Fruit fly (Drosophila melanogaster) whole organism, embryonic: Measurements from ENCODE around the gene Pka-C2.
A peak's percentile ranks its signal among the peaks of the same experiment; 100 is the strongest.

Source experiments
- Ada2b ChIP-seq: fragments of 200-800 bp; sonication (Bioruptor generic); IDR thresholded peaks from 2 replicates; pipeline ENCODE4 v1.3.6; 2022; ENCODE audit warnings: missing biosample characterization, missing genetic modification characterization
- Adf1 ChIP-seq: fragments of 200-800 bp; sonication (Bioruptor generic); IDR thresholded peaks from 2 replicates; pipeline ENCODE4 v1.3.6; 2022; ENCODE audit warnings: missing biosample characterization, missing genetic modification characterization
- Aef1 ChIP-seq: fragments of 200-800 bp; sonication (Bioruptor generic); IDR thresholded peaks from 3 replicates; pipeline ENCODE4 v1.3.6; 2022; ENCODE audit warnings: missing biosample characterization, missing genetic modification characterization
- Bteb2 ChIP-seq: fragments of 200-800 bp; sonication (Bioruptor generic); optimal IDR thresholded peaks from 2 replicates; lab custom pipeline; 2016; ENCODE audit warnings: missing biosample characterization, missing genetic modification characterization
- CG10979 ChIP-seq: fragments of 200-800 bp; sonication (Bioruptor generic); optimal IDR thresholded peaks from 2 replicates; lab custom pipeline; 2018; ENCODE audit warnings: missing biosample characterization, mild to moderate bottlenecking, missing genetic modification characterization, moderate library complexity
- CG11504 ChIP-seq: fragments of 200-800 bp; sonication (Bioruptor generic); optimal IDR thresholded peaks from 3 replicates; lab custom pipeline; 2019; ENCODE audit warnings: missing biosample characterization, mild to moderate bottlenecking, missing genetic modification characterization, moderate library complexity
- CG12071 ChIP-seq: fragments of 200-800 bp; sonication (Bioruptor generic); optimal IDR thresholded peaks from 3 replicates; lab custom pipeline; 2018; ENCODE audit warnings: missing biosample characterization, mild to moderate bottlenecking, missing genetic modification characterization
- CG12236 ChIP-seq: fragments of 200-800 bp; sonication (Bioruptor generic); optimal IDR thresholded peaks from 2 replicates; lab custom pipeline; 2016; ENCODE audit warnings: missing biosample characterization, missing genetic modification characterization
- CG14667 ChIP-seq: fragments of 200-800 bp; sonication (Bioruptor generic); IDR thresholded peaks from 2 replicates; pipeline ENCODE4 v1.3.6; 2022; ENCODE audit warnings: missing biosample characterization, missing genetic modification characterization
- CG14860 ChIP-seq: fragments of 200-800 bp; sonication (Bioruptor generic); IDR thresholded peaks from 3 replicates; pipeline ENCODE4 v1.3.6; 2022; ENCODE audit warnings: missing biosample characterization, missing genetic modification characterization; ENCODE audit not compliant: partially characterized antibody
- CG15514 ChIP-seq: fragments of 200-800 bp; sonication (Bioruptor generic); optimal IDR thresholded peaks from 3 replicates; lab custom pipeline; 2017; ENCODE audit warnings: missing biosample characterization, missing genetic modification characterization, mild to moderate bottlenecking, moderate library complexity, missing genetic modification reagents
- CG15601 ChIP-seq: fragments of 200-800 bp; sonication (Bioruptor generic); optimal IDR thresholded peaks from 3 replicates; lab custom pipeline; 2019; ENCODE audit warnings: missing biosample characterization, mild to moderate bottlenecking, missing genetic modification characterization, moderate library complexity
- CG1602 ChIP-seq: fragments of 200-800 bp; sonication (Bioruptor generic); optimal IDR thresholded peaks from 3 replicates; lab custom pipeline; 2016; ENCODE audit warnings: missing biosample characterization, missing genetic modification characterization
- CG16813 ChIP-seq: fragments of 200-800 bp; sonication (Bioruptor generic); IDR thresholded peaks from 3 replicates; pipeline ENCODE4 v1.3.6; 2022; ENCODE audit warnings: missing biosample characterization, missing genetic modification characterization; ENCODE audit not compliant: partially characterized antibody
- CG17361 ChIP-seq: fragments of 200-800 bp; sonication (Bioruptor generic); IDR thresholded peaks from 3 replicates; pipeline ENCODE4 v1.3.6; 2022; ENCODE audit warnings: missing biosample characterization, missing genetic modification characterization
- CG1792 ChIP-seq: fragments of 200-800 bp; sonication (Bioruptor generic); optimal IDR thresholded peaks from 2 replicates; lab custom pipeline; 2016; ENCODE audit warnings: missing biosample characterization, missing genetic modification characterization
- CG18599 ChIP-seq: fragments of 200-800 bp; sonication (Bioruptor generic); optimal IDR thresholded peaks from 3 replicates; lab custom pipeline; 2017; ENCODE audit warnings: missing biosample characterization, missing genetic modification characterization, mild to moderate bottlenecking, moderate library complexity, missing genetic modification reagents
- CG18764 ChIP-seq: fragments of 200-800 bp; sonication (Bioruptor generic); optimal IDR thresholded peaks from 3 replicates; lab custom pipeline; 2016; ENCODE audit warnings: missing biosample characterization, missing genetic modification characterization
- CG2116 ChIP-seq: fragments of 200-800 bp; sonication (Bioruptor generic); optimal IDR thresholded peaks from 3 replicates; lab custom pipeline; 2018; ENCODE audit warnings: missing biosample characterization, mild to moderate bottlenecking, missing genetic modification characterization
- CG2120 ChIP-seq: fragments of 200-800 bp; sonication (Bioruptor generic); optimal IDR thresholded peaks from 3 replicates; lab custom pipeline; 2016; ENCODE audit warnings: missing biosample characterization, missing genetic modification characterization
- CG4424 ChIP-seq: fragments of 200-800 bp; sonication (Bioruptor generic); optimal IDR thresholded peaks from 3 replicates; lab custom pipeline; 2016; ENCODE audit warnings: missing biosample characterization, missing genetic modification characterization
- CG5245 ChIP-seq: fragments of 200-800 bp; sonication (Bioruptor generic); optimal IDR thresholded peaks from 3 replicates; lab custom pipeline; 2016; ENCODE audit warnings: missing biosample characterization, missing genetic modification characterization
- CG6175 ChIP-seq: fragments of 200-800 bp; sonication (Bioruptor generic); IDR thresholded peaks from 3 replicates; pipeline ENCODE4 v1.3.6; 2022; ENCODE audit warnings: missing biosample characterization, missing genetic modification characterization
- CG6683 ChIP-seq: fragments of 200-800 bp; sonication (Bioruptor generic); optimal IDR thresholded peaks from 2 replicates; lab custom pipeline; 2017; ENCODE audit warnings: missing biosample characterization, mild to moderate bottlenecking, missing genetic modification characterization, missing genetic modification reagents
- CG7839 ChIP-seq: fragments of 200-800 bp; sonication (Bioruptor generic); optimal IDR thresholded peaks from 3 replicates; lab custom pipeline; 2018; ENCODE audit warnings: missing biosample characterization, mild to moderate bottlenecking, missing genetic modification characterization, moderate library complexity
- CG8924 ChIP-seq: fragments of 200-800 bp; optimal IDR thresholded peaks from 3 replicates; lab custom pipeline; 2019; ENCODE audit warnings: missing biosample characterization, mild to moderate bottlenecking, missing genetic modification characterization, moderate library complexity
- CoRest ChIP-seq: fragments of 200-800 bp; sonication (Bioruptor generic); optimal IDR thresholded peaks from 3 replicates; lab custom pipeline; 2018; ENCODE audit warnings: missing biosample characterization, mild to moderate bottlenecking, missing genetic modification characterization, moderate library complexity
- Dref ChIP-seq: fragments of 200-800 bp; sonication (Bioruptor generic); IDR thresholded peaks from 2 replicates; pipeline ENCODE4 v1.3.6; 2022; ENCODE audit warnings: missing biosample characterization, missing genetic modification characterization
- ERR ChIP-seq: fragments of 200-800 bp; sonication (Bioruptor generic); optimal IDR thresholded peaks from 2 replicates; lab custom pipeline; 2016; ENCODE audit warnings: missing biosample characterization, missing genetic modification characterization
- Gsc ChIP-seq: fragments of 200-800 bp; sonication (Bioruptor generic); IDR thresholded peaks from 2 replicates; pipeline ENCODE4 v1.3.6; 2022; ENCODE audit warnings: missing biosample characterization, missing genetic modification characterization
- H2.0 ChIP-seq: fragments of 200-800 bp; sonication (Bioruptor generic); IDR thresholded peaks from 2 replicates; pipeline ENCODE4 v1.3.6; 2022; ENCODE audit warnings: missing biosample characterization, missing genetic modification characterization
- Hmx ChIP-seq: fragments of 200-800 bp; sonication (Bioruptor generic); optimal IDR thresholded peaks from 2 replicates; lab custom pipeline; 2016; ENCODE audit warnings: missing biosample characterization, missing genetic modification characterization
- Lhr ChIP-seq: fragments of 200-800 bp; sonication (Bioruptor generic); optimal IDR thresholded peaks from 3 replicates; lab custom pipeline; 2017; ENCODE audit warnings: mild to moderate bottlenecking, missing biosample characterization, missing genetic modification reagents, missing genetic modification characterization
- NK7.1 ChIP-seq: fragments of 200-800 bp; sonication (Bioruptor generic); optimal IDR thresholded peaks from 3 replicates; lab custom pipeline; 2016; ENCODE audit warnings: missing biosample characterization, missing genetic modification characterization
- Taf1 ChIP-seq: fragments of 200-800 bp; sonication (Bioruptor generic); IDR thresholded peaks from 2 replicates; pipeline ENCODE4 v1.3.6; 2022; ENCODE audit warnings: missing biosample characterization, missing genetic modification characterization
- ara ChIP-seq: fragments of 200-800 bp; sonication (Bioruptor generic); IDR thresholded peaks from 2 replicates; pipeline ENCODE4 v1.3.6; 2022; ENCODE audit warnings: missing biosample characterization, missing genetic modification characterization
- bab2 ChIP-seq: fragments of 200-800 bp; sonication (Bioruptor generic); optimal IDR thresholded peaks from 2 replicates; lab custom pipeline; 2016; ENCODE audit warnings: missing biosample characterization, missing genetic modification characterization
- fd102C ChIP-seq: fragments of 200-800 bp; sonication (Bioruptor generic); optimal IDR thresholded peaks from 2 replicates; lab custom pipeline; 2018; ENCODE audit warnings: missing biosample characterization, mild to moderate bottlenecking, missing genetic modification characterization, moderate library complexity
- fd96Cb ChIP-seq: fragments of 200-800 bp; sonication (Bioruptor generic); optimal IDR thresholded peaks from 2 replicates; lab custom pipeline; 2018; ENCODE audit warnings: missing biosample characterization, mild to moderate bottlenecking, missing genetic modification characterization, moderate library complexity
- ham ChIP-seq: fragments of 200-800 bp; sonication (Bioruptor generic); IDR thresholded peaks from 2 replicates; pipeline ENCODE4 v1.3.6; 2022; ENCODE audit warnings: missing biosample characterization, missing genetic modification characterization
- hkb ChIP-seq, 2 experiments: fragments of 200-800 bp in 1 of 2; fragments of >200 bp in 1 of 2; sonication (Bioruptor generic) in 1 of 2; IDR thresholded peaks in 1 of 2; optimal IDR thresholded peaks in 1 of 2; 2 replicates each; pipeline versions ENCODE4 v1.3.6 to Lab custom; 2017 to 2022; ENCODE audit warnings: missing biosample characterization in 1 of 2, missing genetic modification characterization in 1 of 2
- jumu ChIP-seq: fragments of 200-800 bp; sonication (Bioruptor generic); optimal IDR thresholded peaks from 3 replicates; lab custom pipeline; 2016; ENCODE audit warnings: missing biosample characterization, missing genetic modification characterization
- klu ChIP-seq: fragments of 200-800 bp; sonication (Bioruptor generic); IDR thresholded peaks from 2 replicates; pipeline ENCODE4 v1.3.6; 2022; ENCODE audit warnings: missing biosample characterization, missing genetic modification characterization
- org-1 ChIP-seq: fragments of 200-800 bp; sonication (Bioruptor generic); optimal IDR thresholded peaks from 2 replicates; lab custom pipeline; 2017; ENCODE audit warnings: missing biosample characterization, missing genetic modification characterization
- otp ChIP-seq: fragments of 200-800 bp; sonication (Bioruptor generic); IDR thresholded peaks from 3 replicates; pipeline ENCODE4, ENCODE4 v1.3.6; 2022; ENCODE audit warnings: missing biosample characterization, missing genetic modification characterization
- pita ChIP-seq: fragments of 200-800 bp; sonication (Bioruptor generic); optimal IDR thresholded peaks from 2 replicates; lab custom pipeline; 2017; ENCODE audit warnings: missing biosample characterization, mild to moderate bottlenecking, missing genetic modification characterization
- prd ChIP-seq, 3 experiments: fragments of >200 bp in 2 of 3; fragments of 200-800 bp in 1 of 3; sonication (Bioruptor generic) in 1 of 3; optimal IDR thresholded peaks in 2 of 3; IDR thresholded peaks in 1 of 3; 2 replicates in 2 of 3; 3 replicates in 1 of 3; pipeline versions ENCODE4 v1.3.6 to Lab custom; 2017 to 2022; ENCODE audit warnings: missing biosample characterization in 1 of 3, missing genetic modification characterization in 1 of 3
- pzg ChIP-seq: fragments of 200-800 bp; sonication (Bioruptor generic); optimal IDR thresholded peaks from 3 replicates; lab custom pipeline; 2018; ENCODE audit warnings: missing biosample characterization, mild to moderate bottlenecking, missing genetic modification characterization, moderate library complexity
- toy ChIP-seq: fragments of 200-800 bp; sonication (Bioruptor generic); IDR thresholded peaks from 2 replicates; pipeline ENCODE4 v1.3.6; 2022; ENCODE audit warnings: missing biosample characterization, missing genetic modification characterization
- unc-4 ChIP-seq: fragments of 200-800 bp; sonication (Bioruptor generic); IDR thresholded peaks from 2 replicates; pipeline ENCODE4 v1.3.6; 2022; ENCODE audit warnings: missing biosample characterization, missing genetic modification characterization; ENCODE audit not compliant: partially characterized antibody

The Pka-C2 gene

dm6 chr3R:30718442-30718841, 21.5 kb upstream of the Pka-C2 start (continued):
- no peak for TF ChIP-seq ham (GFP tag; lab: Robert Waterston, UW)
- no peak for TF ChIP-seq CG17361
- TF ChIP-seq CoRest (tag; lab: Kevin White, UChicago): no peak
- TF ChIP-seq Aef1 (GFP tag; lab: Robert Waterston, UW): no peak; the same call in 2 of the 3 replicates
- peak; percentile 30 for TF ChIP-seq CG7839 (tag; lab: Kevin White, UChicago)
- TF ChIP-seq CG8924 (tag; lab: Kevin White, UChicago): peak; percentile 5
- TF ChIP-seq CG14667: peak; percentile 37; the same call in 1 of the 2 replicates
- no peak for TF ChIP-seq CG14860 (GFP tag; lab: Robert Waterston, UW)
- no peak for TF ChIP-seq toy (GFP tag; lab: Robert Waterston, UW)
- TF ChIP-seq org-1 (GFP tag; lab: Kevin White, UChicago): peak; percentile 33
- TF ChIP-seq otp (GFP tag; lab: Robert Waterston, UW): 0 out of 3 replicates have a peak, but pooled peaks have one; percentile 46
- peak; percentile 51 for TF ChIP-seq CG11504 (tag; lab: Kevin White, UChicago)
- TF ChIP-seq CG6683: no peak
- TF ChIP-seq jumu (GFP tag; lab: Kevin White, UChicago): no peak
- no peak for TF ChIP-seq pita
- TF ChIP-seq Gsc (GFP tag; lab: Robert Waterston, UW): no peak
- peak; percentile 15 for TF ChIP-seq CG15601 (tag; lab: Kevin White, UChicago)
- no peak for TF ChIP-seq CG18764 (GFP tag; lab: Kevin White, UChicago)
- TF ChIP-seq CG6175: no peak
- TF ChIP-seq pzg (GFP tag; lab: Kevin White, UChicago): no peak
- no peak for TF ChIP-seq prd (optimal IDR thresholded peaks at IDR 0.05; lab: Kevin White, UChicago)
- TF ChIP-seq prd (GFP tag; IDR thresholded peaks at IDR 0.05; lab: Robert Waterston, UW): peak; percentile 71; the same call in 2 of the 3 replicates
- TF ChIP-seq Adf1 (GFP tag; lab: Robert Waterston, UW): no peak
- TF ChIP-seq ERR: no peak
- TF ChIP-seq klu (GFP tag; lab: Robert Waterston, UW): no peak
- TF ChIP-seq Lhr: no peak
- no peak for TF ChIP-seq hkb (optimal IDR thresholded peaks at IDR 0.05; lab: Kevin White, UChicago)
- peak; percentile 51; the same call in 1 of the 2 replicates for TF ChIP-seq hkb (GFP tag; IDR thresholded peaks at IDR 0.05; lab: Robert Waterston, UW)
- TF ChIP-seq CG10979: peak; percentile 41
- TF ChIP-seq NK7.1 (GFP tag; lab: Kevin White, UChicago): no peak
- no peak for TF ChIP-seq CG15514 (GFP tag; lab: Kevin White, UChicago)
- no peak for TF ChIP-seq Dref (GFP tag; lab: Robert Waterston, UW)
- peak; percentile 32 for TF ChIP-seq CG18599 (GFP tag; lab: Kevin White, UChicago)
- TF ChIP-seq ara: peak; percentile 53; the same call in 1 of the 2 replicates
- TF ChIP-seq unc-4 (GFP tag; lab: Robert Waterston, UW): no peak
- peak; percentile 54 for TF ChIP-seq H2.0
- peak; percentile 19 for TF ChIP-seq fd96Cb (tag; lab: Kevin White, UChicago)
- no peak for TF ChIP-seq Hmx (GFP tag; lab: Kevin White, UChicago)
- TF ChIP-seq Bteb2 (GFP tag; lab: Kevin White, UChicago): no peak
- TF ChIP-seq CG2120 (GFP tag; lab: Kevin White, UChicago): no peak
- TF ChIP-seq CG12236 (GFP tag; lab: Kevin White, UChicago): no peak
- no peak for TF ChIP-seq Ada2b
- no peak for TF ChIP-seq CG2116 (GFP tag; lab: Kevin White, UChicago)
- peak; percentile 39 for TF ChIP-seq CG4424
- no peak for TF ChIP-seq bab2 (GFP tag; lab: Kevin White, UChicago)
- no peak for TF ChIP-seq CG16813 (GFP tag; lab: Robert Waterston, UW)
- no peak for TF ChIP-seq CG1602 (GFP tag; lab: Kevin White, UChicago)
- no peak for TF ChIP-seq Taf1 (GFP tag; lab: Robert Waterston, UW)
- TF ChIP-seq CG5245 (GFP tag; lab: Kevin White, UChicago): no peak
- TF ChIP-seq fd102C (GFP tag; lab: Kevin White, UChicago): no peak
- TF ChIP-seq CG1792 (GFP tag; lab: Kevin White, UChicago): no peak
- no peak for TF ChIP-seq CG12071 (GFP tag; lab: Kevin White, UChicago)
